Worm (Caenorhabditis elegans) whole organism, L4 larva: ENCODE results near the gene aakg-5.
A peak's percentile ranks its signal among the peaks of the same experiment; 100 is the strongest.

Experiments
- F10B5.3 ChIP-seq: sonication (generic microtip); optimal IDR thresholded peaks from 2 replicates; lab custom pipeline; 2016; ENCODE audit warnings: mild to moderate bottlenecking, missing genetic modification characterization, missing compliant biosample characterization
- F44E2.7 ChIP-seq: fragments of 200-800 bp; sonication (Bioruptor generic); IDR thresholded peaks from 2 replicates; pipeline ENCODE4 v2.1.2; 2022; ENCODE audit warnings: missing genetic modification characterization, missing compliant biosample characterization
- T20F7.1 ChIP-seq: fragments of 200-800 bp; sonication (Bioruptor generic); optimal IDR thresholded peaks from 2 replicates; lab custom pipeline; 2018; ENCODE audit warnings: mild to moderate bottlenecking, missing genetic modification characterization, missing compliant biosample characterization
- T26A8.4 ChIP-seq: fragments of 200-800 bp; sonication (Bioruptor generic); IDR thresholded peaks from 2 replicates; pipeline ENCODE4 v1.3.6; 2022; ENCODE audit warnings: missing genetic modification characterization, missing compliant biosample characterization
- Y105C5A.15 ChIP-seq: fragments of 200-800 bp; sonication (Bioruptor generic); IDR thresholded peaks from 2 replicates; pipeline ENCODE4 v1.3.6; 2022; ENCODE audit warnings: missing genetic modification characterization, missing compliant biosample characterization
- Y48G9A.11 ChIP-seq: fragments of 200-800 bp; sonication (Bioruptor generic); IDR thresholded peaks from 2 replicates; pipeline ENCODE4 v1.3.6; 2022; ENCODE audit warnings: missing genetic modification reagents, missing genetic modification characterization, missing compliant biosample characterization
- ZK337.2 ChIP-seq: fragments of 200-800 bp; sonication (Bioruptor generic); IDR thresholded peaks from 2 replicates; pipeline ENCODE4 v1.3.6; 2022; ENCODE audit warnings: missing genetic modification reagents, missing genetic modification characterization, missing compliant biosample characterization
- aha-1 ChIP-seq: fragments of 150-350 bp; peaks from one replicate; lab custom pipeline; 2014; ENCODE audit warnings: missing biosample characterization, missing genetic modification characterization
- ceh-28 ChIP-seq: fragments of 150-350 bp; optimal IDR thresholded peaks from 2 replicates; lab custom pipeline; 2014; ENCODE audit warnings: missing biosample characterization, missing genetic modification reagents, missing genetic modification characterization
- ceh-44 ChIP-seq: fragments of 200-800 bp; sonication (Bioruptor generic); IDR thresholded peaks from 2 replicates; pipeline ENCODE4 v1.3.6; 2022; ENCODE audit warnings: missing genetic modification reagents, missing genetic modification characterization, missing compliant biosample characterization
- cey-2 ChIP-seq: sonication (generic microtip); optimal IDR thresholded peaks from 3 replicates; lab custom pipeline; 2017; ENCODE audit warnings: missing genetic modification characterization, mild to moderate bottlenecking, missing compliant biosample characterization, antibody characterized with exemption, borderline replicate concordance; ENCODE audit not compliant: insufficient read depth
- ctbp-1 ChIP-seq: fragments of 200-800 bp; sonication (Bioruptor generic); IDR thresholded peaks from 2 replicates; pipeline ENCODE4 v1.3.6; 2022; ENCODE audit warnings: missing genetic modification reagents, missing genetic modification characterization, missing compliant biosample characterization
- daf-16 ChIP-seq, 3 experiments: sonication (generic microtip); optimal IDR thresholded peaks; 2 replicates each; lab custom pipeline; 2016 to 2017; ENCODE audit warnings: missing genetic modification characterization in 3 of 3, missing genetic modification reagents in 3 of 3, mild to moderate bottlenecking in 2 of 3, missing compliant biosample characterization in 2 of 3, missing biosample characterization in 1 of 3, moderate library complexity in 1 of 3
- dmd-6 ChIP-seq: fragments of 200-800 bp; sonication (Bioruptor generic); IDR thresholded peaks from 2 replicates; pipeline ENCODE4 v1.3.6; 2022; ENCODE audit warnings: missing genetic modification reagents, missing genetic modification characterization, missing compliant biosample characterization
- dmd-8 ChIP-seq: fragments of 200-800 bp; sonication (Bioruptor generic); IDR thresholded peaks from 2 replicates; pipeline ENCODE4 v1.3.6; 2022; ENCODE audit warnings: missing genetic modification characterization, missing compliant biosample characterization
- dve-1 ChIP-seq: sonication (generic microtip); optimal IDR thresholded peaks from 2 replicates; lab custom pipeline; 2017; ENCODE audit warnings: antibody characterized with exemption, mild to moderate bottlenecking, missing genetic modification characterization, missing compliant biosample characterization; ENCODE audit not compliant: insufficient read depth
- fos-1 ChIP-seq: fragments of 150-350 bp; optimal IDR thresholded peaks from 2 replicates; lab custom pipeline; 2014; ENCODE audit warnings: missing biosample characterization, missing genetic modification characterization
- hlh-11 ChIP-seq: fragments of 200-800 bp; sonication (Bioruptor generic); optimal IDR thresholded peaks from 2 replicates; lab custom pipeline; 2018; ENCODE audit warnings: mild to moderate bottlenecking, missing genetic modification characterization, missing compliant biosample characterization
- hmg-1.1 ChIP-seq: fragments of 200-800 bp; sonication (Bioruptor generic); IDR thresholded peaks from 2 replicates; pipeline ENCODE4 v1.3.6; 2022; ENCODE audit warnings: missing genetic modification reagents, missing genetic modification characterization, missing compliant biosample characterization
- lim-7 ChIP-seq: fragments of 200-800 bp; sonication (Bioruptor generic); IDR thresholded peaks from 2 replicates; pipeline ENCODE4 v1.3.6; 2022; ENCODE audit warnings: missing genetic modification characterization, missing compliant biosample characterization
- lir-3 ChIP-seq: sonication (generic microtip); optimal IDR thresholded peaks from 2 replicates; lab custom pipeline; 2016; ENCODE audit warnings: mild to moderate bottlenecking, missing genetic modification characterization, missing compliant biosample characterization
- lsy-2 ChIP-seq, 2 experiments: fragments of 150-350 bp in 1 of 2; sonication (generic microtip) in 1 of 2; optimal IDR thresholded peaks; 2 replicates each; lab custom pipeline; 2014 to 2017; ENCODE audit warnings: missing biosample characterization in 2 of 2, missing genetic modification characterization in 2 of 2
- madf-5 ChIP-seq, 2 experiments: fragments of 200-800 bp; sonication (Bioruptor generic); IDR thresholded peaks; 2 replicates each; pipeline ENCODE4 v1.3.6; 2022; ENCODE audit warnings: missing compliant biosample characterization in 2 of 2, missing genetic modification characterization in 2 of 2
- mdl-1 ChIP-seq, 2 experiments: fragments of 150-350 bp in 1 of 2; sonication (generic microtip) in 1 of 2; optimal IDR thresholded peaks; 2 replicates each; lab custom pipeline; 2014 to 2017; ENCODE audit warnings: missing biosample characterization in 2 of 2, missing genetic modification characterization in 2 of 2
- mep-1 ChIP-seq: fragments of 150-350 bp; sonication (generic microtip); optimal IDR thresholded peaks from 3 replicates; lab custom pipeline; 2014; ENCODE audit warnings: missing biosample characterization, missing genetic modification characterization
- mxl-3 ChIP-seq: fragments of 200-800 bp; sonication (Bioruptor generic); optimal IDR thresholded peaks from 2 replicates; lab custom pipeline; 2018; ENCODE audit warnings: mild to moderate bottlenecking, missing genetic modification characterization, missing compliant biosample characterization
- nhr-10 ChIP-seq: fragments of 150-350 bp; optimal IDR thresholded peaks from 2 replicates; lab custom pipeline; 2014; ENCODE audit warnings: missing biosample characterization, missing genetic modification characterization
- nhr-11 ChIP-seq: fragments of 150-350 bp; optimal IDR thresholded peaks from 2 replicates; lab custom pipeline; 2014; ENCODE audit warnings: missing biosample characterization, missing genetic modification characterization
- nhr-111 ChIP-seq: fragments of 200-800 bp; sonication (Bioruptor generic); optimal IDR thresholded peaks from 2 replicates; lab custom pipeline; 2018; ENCODE audit warnings: mild to moderate bottlenecking, missing genetic modification characterization, missing compliant biosample characterization
- nhr-41 ChIP-seq: fragments of 200-800 bp; sonication (Bioruptor generic); IDR thresholded peaks from 2 replicates; pipeline ENCODE4 v1.3.6; 2022; ENCODE audit warnings: missing genetic modification reagents, missing genetic modification characterization, missing compliant biosample characterization
- nhr-42 ChIP-seq: fragments of 200-800 bp; sonication (Bioruptor generic); IDR thresholded peaks from 2 replicates; pipeline ENCODE4 v1.3.6; 2022; ENCODE audit warnings: missing genetic modification characterization, missing compliant biosample characterization
- nhr-48 ChIP-seq: sonication (generic microtip); optimal IDR thresholded peaks from 2 replicates; lab custom pipeline; 2016; ENCODE audit warnings: mild to moderate bottlenecking, missing genetic modification characterization, missing compliant biosample characterization
- nhr-76 ChIP-seq: fragments of 150-350 bp; optimal IDR thresholded peaks from 2 replicates; lab custom pipeline; 2014; ENCODE audit warnings: missing biosample characterization, missing genetic modification characterization
- pha-4 ChIP-seq, 2 experiments: fragments of 150-350 bp in 1 of 2; fragments of 200-800 bp in 1 of 2; sonication (Bioruptor generic) in 1 of 2; IDR thresholded peaks in 1 of 2; optimal IDR thresholded peaks in 1 of 2; 2 replicates each; pipeline versions ENCODE4 v1.3.6 to Lab custom; 2014 to 2022; ENCODE audit warnings: missing genetic modification characterization in 2 of 2, missing genetic modification reagents in 2 of 2, missing biosample characterization in 1 of 2, missing compliant biosample characterization in 1 of 2
- php-3 ChIP-seq: fragments of 200-800 bp; sonication (Bioruptor generic); IDR thresholded peaks from 2 replicates; pipeline ENCODE4 v1.3.6; 2022; ENCODE audit warnings: missing genetic modification reagents, missing genetic modification characterization, missing compliant biosample characterization
- pqm-1 ChIP-seq: sonication (generic microtip); optimal IDR thresholded peaks from 2 replicates; lab custom pipeline; 2017; ENCODE audit warnings: missing biosample characterization, missing genetic modification characterization
- rbr-2 ChIP-seq: sonication (generic microtip); optimal IDR thresholded peaks from 2 replicates; lab custom pipeline; 2016; ENCODE audit warnings: missing genotype, missing genetic modification characterization, missing compliant biosample characterization
- saeg-2 ChIP-seq: fragments of 200-800 bp; sonication (Bioruptor generic); IDR thresholded peaks from 2 replicates; pipeline ENCODE4 v1.3.6; 2022; ENCODE audit warnings: missing genetic modification reagents, missing genetic modification characterization, missing compliant biosample characterization
- tag-97 ChIP-seq: fragments of 200-800 bp; sonication (Bioruptor generic); IDR thresholded peaks from 2 replicates; pipeline ENCODE4 v1.3.6; 2022; ENCODE audit warnings: missing genetic modification characterization, missing compliant biosample characterization
- tra-1 ChIP-seq: fragments of 200-800 bp; sonication (Bioruptor generic); IDR thresholded peaks from 2 replicates; pipeline ENCODE4 v1.3.6; 2022; ENCODE audit warnings: missing genetic modification reagents, missing genetic modification characterization, missing compliant biosample characterization
- unc-130 ChIP-seq: sonication (generic microtip); optimal IDR thresholded peaks from 2 replicates; lab custom pipeline; 2016; ENCODE audit warnings: missing genetic modification reagents, missing genetic modification characterization, missing compliant biosample characterization
- unc-62 ChIP-seq, 3 experiments: fragments of 150-350 bp in 1 of 3; sonication (generic microtip); optimal IDR thresholded peaks in 2 of 3; peaks in 1 of 3; 1 replicate in 1 of 3; 2 replicates in 2 of 3; lab custom pipeline; 2014 to 2017; ENCODE audit warnings: missing biosample characterization in 3 of 3, missing genetic modification characterization in 3 of 3, missing genetic modification reagents in 3 of 3, missing genotype in 1 of 3
- vab-7 ChIP-seq: fragments of 200-800 bp; sonication (Bioruptor generic); IDR thresholded peaks from 2 replicates; pipeline ENCODE4 v1.3.6; 2022; ENCODE audit warnings: missing genetic modification reagents, missing genetic modification characterization, missing compliant biosample characterization
- zfp-2 ChIP-seq: sonication (generic microtip); optimal IDR thresholded peaks from 2 replicates; lab custom pipeline; 2016; ENCODE audit warnings: mild to moderate bottlenecking, missing genetic modification characterization, missing compliant biosample characterization
- zip-2 ChIP-seq: fragments of 150-350 bp; optimal IDR thresholded peaks from 2 replicates; lab custom pipeline; 2014; ENCODE audit warnings: missing biosample characterization, missing genetic modification characterization

aakg-5 gene

ce11 chrII:9933947-9934383 lies 41.0 kb downstream of the aakg-5 start (continued):
- TF ChIP-seq Y48G9A.11 (GFP tag; lab: Robert Waterston, UW): no peak
- no peak for TF ChIP-seq hmg-1.1 (GFP tag; lab: Robert Waterston, UW)
- no peak for TF ChIP-seq lim-7 (GFP tag; lab: Robert Waterston, UW)
- no peak for TF ChIP-seq F10B5.3 (tag; lab: Kevin White, UChicago)
- no peak for TF ChIP-seq nhr-10 (tag; lab: Kevin White, UChicago)
- TF ChIP-seq ceh-28 (tag; lab: Kevin White, UChicago): no peak
- no peak for TF ChIP-seq zip-2 (tag; lab: Kevin White, UChicago)
- TF ChIP-seq daf-16 (GFP tag; optimal IDR thresholded peaks at IDR 0.05; lab: Kevin White, UChicago): peak in 1 of 2 experiments; percentile 65
- peak; percentile 50 for TF ChIP-seq daf-16 (tag; optimal IDR thresholded peaks at IDR 0.05; lab: Kevin White, UChicago)
- no peak for TF ChIP-seq php-3
- no peak for TF ChIP-seq nhr-11 (tag; lab: Kevin White, UChicago)
- TF ChIP-seq unc-62 (GFP tag; optimal IDR thresholded peaks at IDR 0.05 in 1 of 2; lab: Kevin White, UChicago): no peak
- TF ChIP-seq unc-62 (tag; optimal IDR thresholded peaks at IDR 0.05; lab: Kevin White, UChicago): no peak
- TF ChIP-seq fos-1 (tag; lab: Kevin White, UChicago): no peak

ce11 chrII:9931476-9931875 lies 43.4 kb downstream of the aakg-5 start, which contains the start of gene pho-11:
pho-11 (plus strand) TSS chrII:9931849.
- TF ChIP-seq daf-16 (GFP tag; optimal IDR thresholded peaks at IDR 0.05; lab: Kevin White, UChicago): no peak
- TF ChIP-seq daf-16 (tag; optimal IDR thresholded peaks at IDR 0.05; lab: Kevin White, UChicago): peak; percentile 88
- TF ChIP-seq lim-7 (GFP tag; lab: Robert Waterston, UW): no peak
- TF ChIP-seq pqm-1 (tag; lab: Kevin White, UChicago): peak; percentile 6
- TF ChIP-seq mdl-1 (tag; optimal IDR thresholded peaks at IDR 0.05; lab: Kevin White, UChicago): no peak
- TF ChIP-seq vab-7 (GFP tag; lab: Robert Waterston, UW): no peak
- no peak for TF ChIP-seq tag-97 (GFP tag; lab: Robert Waterston, UW)
- TF ChIP-seq lir-3: no peak
- no peak for TF ChIP-seq nhr-11 (tag; lab: Kevin White, UChicago)
- no peak for TF ChIP-seq F10B5.3 (tag; lab: Kevin White, UChicago)
- peak; percentile 27; the same call in 1 of the 2 replicates for TF ChIP-seq dmd-6 (GFP tag; lab: Robert Waterston, UW)
- no peak for TF ChIP-seq T20F7.1
- TF ChIP-seq lsy-2 (tag; optimal IDR thresholded peaks at IDR 0.05; lab: Kevin White, UChicago): no peak
- no peak for TF ChIP-seq zip-2 (tag; lab: Kevin White, UChicago)
- peak; percentile 76 for TF ChIP-seq dve-1 (tag; lab: Kevin White, UChicago)
- no peak for TF ChIP-seq nhr-111 (GFP tag; lab: Kevin White, UChicago)
- no peak for TF ChIP-seq T26A8.4
- TF ChIP-seq hlh-11 (tag; lab: Kevin White, UChicago): peak; percentile 10
- no peak for TF ChIP-seq pha-4 (GFP tag; IDR thresholded peaks at IDR 0.05; lab: Robert Waterston, UW)
- TF ChIP-seq pha-4 (tag; optimal IDR thresholded peaks at IDR 0.05; lab: Kevin White, UChicago): no peak
- no peak for TF ChIP-seq cey-2 (tag; lab: Kevin White, UChicago)
- peak; percentile 90 for TF ChIP-seq php-3

- no peak for TF ChIP-seq hlh-11 (tag; lab: Kevin White, UChicago)
- no peak for TF ChIP-seq nhr-42
- TF ChIP-seq mxl-3 (GFP tag; lab: Kevin White, UChicago): peak; percentile 56
- no peak for TF ChIP-seq ZK337.2 (GFP tag; lab: Robert Waterston, UW)
- no peak for TF ChIP-seq saeg-2 (GFP tag; lab: Robert Waterston, UW)
- no peak for TF ChIP-seq nhr-111 (GFP tag; lab: Kevin White, UChicago)
- TF ChIP-seq aha-1: peak; percentile 52
- TF ChIP-seq Y105C5A.15 (GFP tag; lab: Robert Waterston, UW): no peak
- TF ChIP-seq F44E2.7 (GFP tag; lab: Robert Waterston, UW): no peak
- TF ChIP-seq lsy-2 (tag; optimal IDR thresholded peaks at IDR 0.05; lab: Kevin White, UChicago): peak in 1 of 2 experiments; percentile 40
- TF ChIP-seq tra-1 (GFP tag; lab: Robert Waterston, UW): 0 out of 2 replicates have a peak, but pooled peaks have one; percentile 32
- no peak for TF ChIP-seq zfp-2 (tag; lab: Kevin White, UChicago)
- no peak for TF ChIP-seq nhr-76 (tag; lab: Kevin White, UChicago)
- 0 out of 2 replicates have a peak, but pooled peaks have one; percentile 51 for TF ChIP-seq dmd-8 (GFP tag; lab: Robert Waterston, UW)
- TF ChIP-seq ceh-44 (GFP tag; lab: Robert Waterston, UW): no peak
- TF ChIP-seq nhr-41 (GFP tag; lab: Robert Waterston, UW): no peak
- TF ChIP-seq rbr-2 (tag; lab: Kevin White, UChicago): peak; percentile 5
- no peak for TF ChIP-seq tag-97 (GFP tag; lab: Robert Waterston, UW)
- TF ChIP-seq ctbp-1: no peak
- no peak for TF ChIP-seq madf-5 (GFP tag; IDR thresholded peaks at IDR 0.05; lab: Robert Waterston, UW)
- TF ChIP-seq unc-130 (GFP tag; lab: Kevin White, UChicago): peak; percentile 21
- no peak for TF ChIP-seq fos-1 (tag; lab: Kevin White, UChicago)
- peak; percentile 21 for TF ChIP-seq mep-1
- TF ChIP-seq nhr-48: no peak
Measured at ce11 chrII:9931012-9931411, 43.9 kb downstream of the aakg-5 start.
